Worm (Caenorhabditis elegans) whole organism, early embryonic: ENCODE results near the gene rabr-1.
A peak's percentile ranks its signal among the peaks of the same experiment; 100 is the strongest.

Experiments used
- B0310.2 ChIP-seq: sonication (generic microtip); optimal IDR thresholded peaks from 2 replicates; lab custom pipeline; 2016; ENCODE audit warnings: mild to moderate bottlenecking, missing genetic modification characterization, missing compliant biosample characterization
- F13C5.2 ChIP-seq: sonication (generic microtip); optimal IDR thresholded peaks from 2 replicates; lab custom pipeline; 2017; ENCODE audit warnings: mild to moderate bottlenecking, missing genetic modification characterization, inconsistent platforms, missing compliant biosample characterization
- aly-1 ChIP-seq: sonication (generic microtip); optimal IDR thresholded peaks from 2 replicates; lab custom pipeline; 2016; ENCODE audit warnings: missing genetic modification characterization, missing compliant biosample characterization
- ama-1 ChIP-seq: fragments of 150-350 bp; optimal IDR thresholded peaks from 2 replicates; lab custom pipeline; 2014
- ceh-13 ChIP-seq: fragments of 200-800 bp; sonication (Bioruptor generic); optimal IDR thresholded peaks from 2 replicates; lab custom pipeline; 2018; ENCODE audit warnings: mild to moderate bottlenecking, missing genetic modification characterization, missing compliant biosample characterization
- ceh-36 ChIP-seq: sonication (generic microtip); optimal IDR thresholded peaks from 2 replicates; lab custom pipeline; 2016; ENCODE audit warnings: missing genetic modification characterization, inconsistent platforms, missing compliant biosample characterization
- ets-7 ChIP-seq: sonication (generic microtip); optimal IDR thresholded peaks from 2 replicates; lab custom pipeline; 2016; ENCODE audit warnings: missing genotype, missing genetic modification characterization, missing compliant biosample characterization
- flt-1 ChIP-seq: fragments of 200-800 bp; sonication (Bioruptor generic); IDR thresholded peaks from 2 replicates; pipeline ENCODE4 v1.3.6; 2022; ENCODE audit warnings: missing genetic modification characterization, missing compliant biosample characterization
- hmbx-1 ChIP-seq: sonication (generic microtip); optimal IDR thresholded peaks from 2 replicates; lab custom pipeline; 2016; ENCODE audit warnings: mild to moderate bottlenecking, missing genetic modification characterization, missing compliant biosample characterization
- hmg-4 ChIP-seq: fragments of 200-800 bp; sonication (Bioruptor generic); optimal IDR thresholded peaks from 2 replicates; lab custom pipeline; 2018; ENCODE audit warnings: mild to moderate bottlenecking, missing genetic modification characterization, missing compliant biosample characterization
- hnd-1 ChIP-seq: sonication (generic microtip); optimal IDR thresholded peaks from 2 replicates; lab custom pipeline; 2016; ENCODE audit warnings: missing genetic modification characterization, missing compliant biosample characterization
- pes-1 ChIP-seq: fragments of 200-800 bp; sonication (Bioruptor generic); IDR thresholded peaks from 2 replicates; pipeline ENCODE4 v1.3.6; 2022; ENCODE audit warnings: missing genetic modification reagents, missing genetic modification characterization, missing compliant biosample characterization
- scrt-1 ChIP-seq: fragments of 200-800 bp; sonication (Bioruptor generic); IDR thresholded peaks from 2 replicates; pipeline ENCODE4 v1.3.6; 2022; ENCODE audit warnings: missing genetic modification characterization, missing compliant biosample characterization
- sea-1 ChIP-seq: fragments of 200-800 bp; sonication (Bioruptor generic); conservative IDR thresholded peaks from 2 replicates; pipeline ENCODE4 v1.3.6; 2022; ENCODE audit warnings: missing genetic modification characterization, missing compliant biosample characterization
- tbx-11 ChIP-seq: fragments of 200-800 bp; sonication (Bioruptor generic); IDR thresholded peaks from 2 replicates; pipeline ENCODE4 v1.3.6; 2022; ENCODE audit warnings: missing genetic modification characterization, missing compliant biosample characterization
- tbx-37 ChIP-seq: fragments of 200-800 bp; sonication (Bioruptor generic); conservative IDR thresholded peaks from 2 replicates; pipeline ENCODE4 v1.3.6; 2022; ENCODE audit warnings: missing genetic modification reagents, missing genetic modification characterization, missing compliant biosample characterization
- tra-4 ChIP-seq: sonication (generic microtip); optimal IDR thresholded peaks from 2 replicates; lab custom pipeline; 2017; ENCODE audit warnings: missing genetic modification characterization, missing compliant biosample characterization

rabr-1 gene

ce11 chrX:2549322-2549721 lies 53.3 kb downstream of the rabr-1 start:
- TF ChIP-seq tra-4 (peak; percentile 78), hmbx-1 (peak; percentile 78), F13C5.2 (tag; lab: Kevin White, UChicago) (peak; percentile 90), ets-7 (tag; lab: Kevin White, UChicago) (peak; percentile 72), ceh-36 (peak; percentile 91), tbx-11 (GFP tag; lab: Robert Waterston, UW) (peak; percentile 91), sea-1 (GFP tag; lab: Robert Waterston, UW) (peak; percentile 91), aly-1 (tag; lab: Kevin White, UChicago) (peak; percentile 87), flt-1 (peak; percentile 83), hmg-4 (GFP tag; lab: Kevin White, UChicago) (peak; percentile 96), scrt-1 (GFP tag; lab: Robert Waterston, UW) (peak; percentile 88), ama-1 (lab: Kevin White, UChicago) (no peak), tbx-37 (GFP tag; lab: Robert Waterston, UW) (peak; percentile 76), ceh-13 (GFP tag; lab: Kevin White, UChicago) (peak; percentile 87), pes-1 (peak; percentile 94), B0310.2 (peak; percentile 78), hnd-1 (tag; lab: Kevin White, UChicago) (peak; percentile 83)
